Fruit fly (Drosophila melanogaster) whole organism, adult: ENCODE measurements around the gene ArgRS.

Experiments used
- CG11617 ChIP-seq: fragments of 200-800 bp; sonication (Bioruptor generic); optimal IDR thresholded peaks from 2 replicates; lab custom pipeline; 2017; ENCODE audit warnings: mild to moderate bottlenecking, missing biosample characterization, missing genetic modification reagents, missing genetic modification characterization
- CG12768 ChIP-seq: fragments of 200-800 bp; sonication (Bioruptor generic); optimal IDR thresholded peaks from 2 replicates; lab custom pipeline; 2017; ENCODE audit warnings: missing biosample characterization, missing genetic modification characterization, mild to moderate bottlenecking, moderate library complexity, missing genetic modification reagents
- CG14711 ChIP-seq: fragments of 200-800 bp; sonication (Bioruptor generic); optimal IDR thresholded peaks from 2 replicates; lab custom pipeline; 2018; ENCODE audit warnings: missing biosample characterization, mild to moderate bottlenecking, missing genetic modification characterization, moderate library complexity
- CG1620 ChIP-seq: fragments of 200-800 bp; sonication (Bioruptor generic); optimal IDR thresholded peaks from 2 replicates; lab custom pipeline; 2016; ENCODE audit warnings: missing biosample characterization, missing genetic modification characterization
- CG5204 ChIP-seq: fragments of 200-800 bp; sonication (Bioruptor generic); optimal IDR thresholded peaks from 2 replicates; lab custom pipeline; 2016; ENCODE audit warnings: missing biosample characterization, missing genetic modification characterization
- CG7045 ChIP-seq: fragments of 200-800 bp; sonication (Bioruptor generic); optimal IDR thresholded peaks from 2 replicates; lab custom pipeline; 2017; ENCODE audit warnings: missing biosample characterization, mild to moderate bottlenecking, missing genetic modification characterization
- CG7101 ChIP-seq: fragments of 200-800 bp; sonication (Bioruptor generic); optimal IDR thresholded peaks from 2 replicates; lab custom pipeline; 2018; ENCODE audit warnings: missing biosample characterization, mild to moderate bottlenecking, missing genetic modification characterization, moderate library complexity
- Clk ChIP-seq: fragments of 200-800 bp; sonication (Bioruptor generic); optimal IDR thresholded peaks from 2 replicates; lab custom pipeline; 2017; ENCODE audit warnings: missing biosample characterization, missing genetic modification characterization
- Crg-1 ChIP-seq: fragments of 200-800 bp; sonication (Bioruptor generic); optimal IDR thresholded peaks from 2 replicates; lab custom pipeline; 2016; ENCODE audit warnings: missing biosample characterization, missing genetic modification characterization
- Hr96 ChIP-seq: fragments of 200-800 bp; sonication (Bioruptor generic); optimal IDR thresholded peaks from 2 replicates; lab custom pipeline; 2016; ENCODE audit warnings: missing biosample characterization, missing genetic modification characterization
- Mnt ChIP-seq: fragments of 200-800 bp; sonication (Bioruptor generic); optimal IDR thresholded peaks from 2 replicates; lab custom pipeline; 2016; ENCODE audit warnings: missing biosample characterization, mild to moderate bottlenecking, missing genetic modification characterization
- bab1 ChIP-seq: fragments of 200-800 bp; sonication (Bioruptor generic); optimal IDR thresholded peaks from 3 replicates; lab custom pipeline; 2019; ENCODE audit warnings: missing biosample characterization, mild to moderate bottlenecking, missing genetic modification characterization, moderate library complexity
- cic ChIP-seq: fragments of 200-800 bp; sonication (Bioruptor generic); optimal IDR thresholded peaks from 2 replicates; lab custom pipeline; 2017; ENCODE audit warnings: missing biosample characterization, mild to moderate bottlenecking, missing genetic modification characterization, moderate library complexity
- cnc ChIP-seq, 2 experiments: fragments of >200 bp; optimal IDR thresholded peaks; 2 replicates each; lab custom pipeline; 2017
- kay ChIP-seq: fragments of 200-800 bp; sonication (Bioruptor generic); peaks from one replicate; lab custom pipeline; 2016; ENCODE audit warnings: missing biosample characterization, missing genetic modification characterization, borderline replicate concordance
- ovo ChIP-seq: fragments of 200-800 bp; sonication (Bioruptor generic); optimal IDR thresholded peaks from 2 replicates; lab custom pipeline; 2016; ENCODE audit warnings: missing biosample characterization, missing genetic modification characterization
- pad ChIP-seq: fragments of 200-800 bp; sonication (Bioruptor generic); optimal IDR thresholded peaks from 3 replicates; lab custom pipeline; 2017; ENCODE audit warnings: missing biosample characterization, missing genetic modification characterization, mild to moderate bottlenecking, moderate library complexity, missing genetic modification reagents
- tj ChIP-seq: fragments of 200-800 bp; sonication (Bioruptor generic); optimal IDR thresholded peaks from 3 replicates; lab custom pipeline; 2017; ENCODE audit warnings: missing biosample characterization, mild to moderate bottlenecking, missing genetic modification characterization, moderate library complexity
- toe ChIP-seq: fragments of 200-800 bp; sonication (Bioruptor generic); optimal IDR thresholded peaks from 2 replicates; lab custom pipeline; 2016; ENCODE audit warnings: missing biosample characterization, missing genetic modification characterization

Gene ArgRS

dm6 chrX:15811666-15812614 lies 32.0 kb downstream of the ArgRS start:
- TF ChIP-seq cnc (optimal IDR thresholded peaks at IDR 0.05; lab: Kevin White, UChicago) (no peak), tj (GFP tag; lab: Kevin White, UChicago) (peak; percentile 82), Mnt (GFP tag; lab: Kevin White, UChicago) (peak; percentile 20), CG12768 (peak; percentile 3), CG5204 (GFP tag; lab: Kevin White, UChicago) (no peak), kay (GFP tag; lab: Kevin White, UChicago) (peak; percentile 80), CG11617 (peak; percentile 44), bab1 (GFP tag; lab: Kevin White, UChicago) (peak; percentile 78), pad (GFP tag; lab: Kevin White, UChicago) (peak; percentile 1), cic (peak; percentile 61), CG14711 (tag; lab: Kevin White, UChicago) (peak; percentile 65), Hr96 (GFP tag; lab: Kevin White, UChicago) (no peak), toe (GFP tag; lab: Kevin White, UChicago) (no peak), CG7101 (tag; lab: Kevin White, UChicago) (peak; percentile 27), Clk (GFP tag; lab: Kevin White, UChicago) (no peak)

dm6 chrX:15809255-15809654 lies 34.7 kb downstream of the ArgRS start, which contains the start of gene CG8509:
Gene CG8509 (plus strand): TSS chrX:15809555.
- no peak for TF ChIP-seq Mnt (GFP tag; lab: Kevin White, UChicago)
- TF ChIP-seq bab1 (GFP tag; lab: Kevin White, UChicago) = no peak

- TF ChIP-seq cic (no peak), CG12768 (no peak), Mnt (GFP tag; lab: Kevin White, UChicago) (no peak), cnc (optimal IDR thresholded peaks at IDR 0.05; lab: Kevin White, UChicago) (no peak), Crg-1 (GFP tag; lab: Kevin White, UChicago) (no peak), tj (GFP tag; lab: Kevin White, UChicago) (no peak), CG5204 (GFP tag; lab: Kevin White, UChicago) (no peak), toe (GFP tag; lab: Kevin White, UChicago) (no peak), pad (GFP tag; lab: Kevin White, UChicago) (no peak), CG1620 (GFP tag; lab: Kevin White, UChicago) (no peak), CG7101 (tag; lab: Kevin White, UChicago) (no peak), Clk (GFP tag; lab: Kevin White, UChicago) (no peak), CG7045 (no peak), ovo (GFP tag; lab: Kevin White, UChicago) (no peak)
Measured at dm6 chrX:15807915-15808314, 36.0 kb downstream of the ArgRS start.

dm6 chrX:15805523-15805922 lies 38.4 kb downstream of the ArgRS start:
- TF ChIP-seq Clk (GFP tag; lab: Kevin White, UChicago) (no peak), tj (GFP tag; lab: Kevin White, UChicago) (peak; percentile 42), pad (GFP tag; lab: Kevin White, UChicago) (peak; percentile 42), CG5204 (GFP tag; lab: Kevin White, UChicago) (no peak), cic (no peak)

DNA sequence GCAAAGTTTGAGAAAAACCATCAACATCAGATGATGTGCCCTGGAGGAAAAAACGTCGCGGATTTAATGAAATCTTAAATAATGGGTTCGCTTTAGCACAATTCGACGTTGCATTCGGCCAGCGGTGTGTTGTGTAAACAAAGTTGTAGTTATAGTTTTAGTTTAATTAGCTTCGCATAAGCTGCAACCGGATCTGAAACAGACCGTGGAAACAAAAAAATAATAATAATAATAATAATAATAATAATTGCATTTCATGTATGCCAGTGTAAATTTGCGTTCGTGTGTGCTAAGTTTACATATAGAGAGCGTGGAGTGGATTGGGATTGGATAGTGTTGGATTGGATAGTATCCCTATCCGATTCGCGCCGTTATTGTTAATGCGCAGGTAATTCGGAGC lies 39.2 kb downstream of the ArgRS start:
- TF ChIP-seq CG7045 = no peak
- peak; percentile 19 for TF ChIP-seq CG14711 (tag; lab: Kevin White, UChicago)
- no peak for TF ChIP-seq CG5204 (GFP tag; lab: Kevin White, UChicago)

dm6 chrX:15803764-15804563 lies 40.0 kb downstream of the ArgRS start, which contains the start of the genes PGRP-LE and sd:
Gene PGRP-LE (minus strand): TSS chrX:15803880.
Gene sd (plus strand): TSS chrX:15804370.
- TF ChIP-seq kay (GFP tag; lab: Kevin White, UChicago) (peak; percentile 85), bab1 (GFP tag; lab: Kevin White, UChicago) (peak; percentile 18), CG14711 (tag; lab: Kevin White, UChicago) (peak; percentile 61), pad (GFP tag; lab: Kevin White, UChicago) (no peak)
